Fruit fly (Drosophila melanogaster) whole organism, embryonic: ENCODE data around the gene CG7497.
A peak's percentile ranks its signal among the peaks of the same experiment; 100 is the strongest.

ENCODE experiments used
- Atf3 ChIP-seq: fragments of 200-800 bp; sonication (Bioruptor generic); optimal IDR thresholded peaks from 3 replicates; lab custom pipeline; 2016; ENCODE audit warnings: missing biosample characterization, missing genetic modification characterization
- CG10431 ChIP-seq: fragments of 200-800 bp; sonication (Bioruptor generic); optimal IDR thresholded peaks from 3 replicates; lab custom pipeline; 2018; ENCODE audit warnings: missing biosample characterization, mild to moderate bottlenecking, missing genetic modification characterization
- CG12299 ChIP-seq: fragments of 200-800 bp; sonication (Bioruptor generic); optimal IDR thresholded peaks from 2 replicates; lab custom pipeline; 2018; ENCODE audit warnings: missing biosample characterization, mild to moderate bottlenecking, missing genetic modification characterization
- CG12659 ChIP-seq: fragments of 200-800 bp; sonication (Bioruptor generic); optimal IDR thresholded peaks from 3 replicates; lab custom pipeline; 2017; ENCODE audit warnings: mild to moderate bottlenecking, missing biosample characterization, missing genetic modification reagents, missing genetic modification characterization
- CG17361 ChIP-seq: fragments of 200-800 bp; sonication (Bioruptor generic); IDR thresholded peaks from 3 replicates; pipeline ENCODE4 v1.3.6; 2022; ENCODE audit warnings: missing biosample characterization, missing genetic modification characterization
- CG17612 ChIP-seq: fragments of 200-800 bp; sonication (Bioruptor generic); IDR thresholded peaks from 2 replicates; pipeline ENCODE4 v1.3.6; 2022; ENCODE audit warnings: missing biosample characterization, missing genetic modification characterization
- CG18476 ChIP-seq: fragments of 200-800 bp; sonication (Bioruptor generic); optimal IDR thresholded peaks from 2 replicates; lab custom pipeline; 2016; ENCODE audit warnings: missing biosample characterization, mild to moderate bottlenecking, missing genetic modification characterization
- CG18599 ChIP-seq: fragments of 200-800 bp; sonication (Bioruptor generic); optimal IDR thresholded peaks from 3 replicates; lab custom pipeline; 2017; ENCODE audit warnings: missing biosample characterization, missing genetic modification characterization, mild to moderate bottlenecking, moderate library complexity, missing genetic modification reagents
- CG31388 ChIP-seq: fragments of 200-800 bp; sonication (Bioruptor generic); optimal IDR thresholded peaks from 2 replicates; lab custom pipeline; 2016; ENCODE audit warnings: missing biosample characterization, missing genetic modification characterization
- CG32532 ChIP-seq: fragments of 200-800 bp; sonication (Bioruptor generic); IDR thresholded peaks from 2 replicates; pipeline ENCODE4 v1.3.6; 2022; ENCODE audit warnings: missing biosample characterization, missing genetic modification characterization
- CG42726 ChIP-seq: fragments of 200-800 bp; sonication (Bioruptor generic); IDR thresholded peaks from 2 replicates; pipeline ENCODE4 v1.3.6; 2022; ENCODE audit warnings: missing biosample characterization, missing genetic modification characterization; ENCODE audit not compliant: partially characterized antibody
- CG4730 ChIP-seq: fragments of 200-800 bp; sonication (Bioruptor generic); IDR thresholded peaks from 2 replicates; pipeline ENCODE4 v1.3.6; 2022; ENCODE audit warnings: missing biosample characterization, missing genetic modification characterization
- CG6791 ChIP-seq: fragments of 200-800 bp; sonication (Bioruptor generic); IDR thresholded peaks from 3 replicates; pipeline ENCODE4 v1.3.6; 2022; ENCODE audit warnings: missing biosample characterization, missing genetic modification characterization; ENCODE audit not compliant: partially characterized antibody
- CG7839 ChIP-seq: fragments of 200-800 bp; sonication (Bioruptor generic); optimal IDR thresholded peaks from 3 replicates; lab custom pipeline; 2018; ENCODE audit warnings: missing biosample characterization, mild to moderate bottlenecking, missing genetic modification characterization, moderate library complexity
- CG9609 ChIP-seq: fragments of 200-800 bp; sonication (Bioruptor generic); optimal IDR thresholded peaks from 3 replicates; lab custom pipeline; 2016; ENCODE audit warnings: missing biosample characterization, missing genetic modification characterization
- CHES-1-like ChIP-seq: fragments of 200-800 bp; sonication (Bioruptor generic); optimal IDR thresholded peaks from 2 replicates; lab custom pipeline; 2016; ENCODE audit warnings: missing biosample characterization, missing genetic modification characterization
- HHEX ChIP-seq: fragments of 200-800 bp; sonication (Bioruptor generic); optimal IDR thresholded peaks from 3 replicates; lab custom pipeline; 2017; ENCODE audit warnings: missing biosample characterization, mild to moderate bottlenecking, missing genetic modification characterization, missing genetic modification reagents
- Hand ChIP-seq: fragments of 200-800 bp; sonication (Bioruptor generic); optimal IDR thresholded peaks from 2 replicates; lab custom pipeline; 2017; ENCODE audit warnings: mild to moderate bottlenecking, missing biosample characterization, missing genetic modification reagents, missing genetic modification characterization
- Hr51 ChIP-seq, 2 experiments: fragments of 200-800 bp; sonication (Bioruptor generic); optimal IDR thresholded peaks; 2 replicates in 1 of 2; 3 replicates in 1 of 2; lab custom pipeline; 2016 to 2018; ENCODE audit warnings: missing biosample characterization in 2 of 2, missing genetic modification characterization in 2 of 2, mild to moderate bottlenecking in 1 of 2, moderate library complexity in 1 of 2
- Jarid2 ChIP-seq: fragments of 200-800 bp; sonication (Bioruptor generic); optimal IDR thresholded peaks from 3 replicates; lab custom pipeline; 2017; ENCODE audit warnings: mild to moderate bottlenecking, missing biosample characterization, missing genetic modification reagents, missing genetic modification characterization
- Max ChIP-seq: fragments of 200-800 bp; sonication (Bioruptor generic); optimal IDR thresholded peaks from 2 replicates; lab custom pipeline; 2016; ENCODE audit warnings: missing biosample characterization, mild to moderate bottlenecking, missing genetic modification characterization
- NC2β ChIP-seq: fragments of 200-800 bp; sonication (Bioruptor generic); optimal IDR thresholded peaks from 2 replicates; lab custom pipeline; 2016; ENCODE audit warnings: missing biosample characterization, missing genetic modification characterization
- Opbp ChIP-seq: fragments of 200-800 bp; sonication (Bioruptor generic); IDR thresholded peaks from 3 replicates; pipeline ENCODE4 v1.3.6; 2022; ENCODE audit warnings: missing biosample characterization, missing genetic modification characterization; ENCODE audit not compliant: partially characterized antibody
- Scr ChIP-seq: fragments of 200-800 bp; sonication (Bioruptor generic); IDR thresholded peaks from 2 replicates; pipeline ENCODE4 v1.3.6; 2022; ENCODE audit warnings: missing biosample characterization, missing genetic modification characterization; ENCODE audit not compliant: partially characterized antibody
- Sry-β ChIP-seq: fragments of 200-800 bp; sonication (Bioruptor generic); optimal IDR thresholded peaks from 2 replicates; lab custom pipeline; 2018; ENCODE audit warnings: missing biosample characterization, mild to moderate bottlenecking, missing genetic modification characterization, moderate library complexity
- ase ChIP-seq: fragments of 200-800 bp; sonication (Bioruptor generic); IDR thresholded peaks from 3 replicates; pipeline ENCODE4 v1.3.6; 2022; ENCODE audit warnings: missing biosample characterization, missing genetic modification characterization
- bcd ChIP-seq: fragments of 200-800 bp; sonication (Bioruptor generic); optimal IDR thresholded peaks from 2 replicates; lab custom pipeline; 2017; ENCODE audit warnings: missing biosample characterization, mild to moderate bottlenecking, missing genetic modification characterization
- crol ChIP-seq: fragments of 200-800 bp; sonication (Bioruptor generic); IDR thresholded peaks from 2 replicates; pipeline ENCODE4 v1.3.6; 2022; ENCODE audit warnings: missing biosample characterization, missing genetic modification characterization
- dmrt99B ChIP-seq: fragments of 200-800 bp; sonication (Bioruptor generic); optimal IDR thresholded peaks from 2 replicates; lab custom pipeline; 2018; ENCODE audit warnings: missing biosample characterization, mild to moderate bottlenecking, missing genetic modification characterization, moderate library complexity
- en ChIP-seq: fragments of 200-800 bp; sonication (Bioruptor generic); optimal IDR thresholded peaks from 2 replicates; lab custom pipeline; 2016; ENCODE audit warnings: missing biosample characterization, missing genetic modification characterization
- fd64A ChIP-seq: fragments of 200-800 bp; sonication (Bioruptor generic); optimal IDR thresholded peaks from 3 replicates; lab custom pipeline; 2018; ENCODE audit warnings: missing biosample characterization, mild to moderate bottlenecking, missing genetic modification characterization
- grau ChIP-seq: fragments of 200-800 bp; optimal IDR thresholded peaks from 3 replicates; lab custom pipeline; 2019; ENCODE audit warnings: missing biosample characterization, mild to moderate bottlenecking, missing genetic modification characterization, moderate library complexity
- ham ChIP-seq: fragments of 200-800 bp; sonication (Bioruptor generic); IDR thresholded peaks from 2 replicates; pipeline ENCODE4 v1.3.6; 2022; ENCODE audit warnings: missing biosample characterization, missing genetic modification characterization
- her ChIP-seq: fragments of 200-800 bp; sonication (Bioruptor generic); optimal IDR thresholded peaks from 2 replicates; lab custom pipeline; 2016; ENCODE audit warnings: missing biosample characterization, missing genetic modification characterization
- kah ChIP-seq: fragments of 200-800 bp; sonication (Bioruptor generic); optimal IDR thresholded peaks from 2 replicates; lab custom pipeline; 2018; ENCODE audit warnings: missing biosample characterization, mild to moderate bottlenecking, missing genetic modification characterization
- luna ChIP-seq: fragments of 200-800 bp; sonication (Bioruptor generic); optimal IDR thresholded peaks from 2 replicates; lab custom pipeline; 2016; ENCODE audit warnings: missing biosample characterization, missing genetic modification characterization
- maf-S ChIP-seq: fragments of 200-800 bp; sonication (Bioruptor generic); optimal IDR thresholded peaks from 2 replicates; lab custom pipeline; 2016; ENCODE audit warnings: missing biosample characterization, missing genetic modification characterization
- pan ChIP-seq, 4 experiments: fragments of >200 bp in 3 of 4; fragments of 200-800 bp in 1 of 4; sonication (Bioruptor generic) in 1 of 4; optimal IDR thresholded peaks in 3 of 4; IDR thresholded peaks in 1 of 4; 2 replicates each; pipeline versions ENCODE4 v1.3.6 to Lab custom; 2017 to 2022; ENCODE audit warnings: missing biosample characterization in 2 of 4, missing genetic modification characterization in 2 of 4, mixed read lengths in 1 of 4
- prd ChIP-seq, 3 experiments: fragments of >200 bp in 2 of 3; fragments of 200-800 bp in 1 of 3; sonication (Bioruptor generic) in 1 of 3; optimal IDR thresholded peaks in 2 of 3; IDR thresholded peaks in 1 of 3; 2 replicates in 2 of 3; 3 replicates in 1 of 3; pipeline versions ENCODE4 v1.3.6 to Lab custom; 2017 to 2022; ENCODE audit warnings: missing biosample characterization in 1 of 3, missing genetic modification characterization in 1 of 3
- ro ChIP-seq: fragments of 200-800 bp; sonication (Bioruptor generic); IDR thresholded peaks from 2 replicates; pipeline ENCODE4 v1.3.6; 2022; ENCODE audit warnings: missing biosample characterization, missing genetic modification characterization
- row ChIP-seq: fragments of 200-800 bp; sonication (Bioruptor generic); IDR thresholded peaks from 3 replicates; pipeline ENCODE4 v1.3.6; 2022; ENCODE audit warnings: missing biosample characterization, missing genetic modification characterization
- sens ChIP-seq: fragments of 200-800 bp; sonication (Bioruptor generic); peaks from one replicate; lab custom pipeline; 2016; ENCODE audit warnings: missing biosample characterization, missing genetic modification characterization
- seq ChIP-seq: fragments of 200-800 bp; sonication (Bioruptor generic); IDR thresholded peaks from 2 replicates; pipeline ENCODE4 v1.3.6; 2022; ENCODE audit warnings: missing biosample characterization, missing genetic modification characterization
- sim ChIP-seq: fragments of 200-800 bp; sonication (Bioruptor generic); IDR thresholded peaks from 2 replicates; pipeline ENCODE4 v1.3.6; 2022; ENCODE audit warnings: missing biosample characterization, missing genetic modification characterization
- sob ChIP-seq: fragments of 200-800 bp; sonication (Bioruptor generic); IDR thresholded peaks from 2 replicates; pipeline ENCODE4 v1.3.6; 2022; ENCODE audit warnings: missing biosample characterization, missing genetic modification characterization
- tin ChIP-seq: fragments of 200-800 bp; sonication (Bioruptor generic); optimal IDR thresholded peaks from 3 replicates; lab custom pipeline; 2016; ENCODE audit warnings: missing biosample characterization, missing genetic modification characterization
- tll ChIP-seq, 2 experiments: fragments of 200-800 bp in 1 of 2; fragments of >200 bp in 1 of 2; sonication (Bioruptor generic) in 1 of 2; optimal IDR thresholded peaks; 2 replicates each; lab custom pipeline; 2017 to 2019; ENCODE audit warnings: missing biosample characterization in 2 of 2, missing genetic modification characterization in 2 of 2, mild to moderate bottlenecking in 1 of 2, moderate library complexity in 1 of 2
- toy ChIP-seq: fragments of 200-800 bp; sonication (Bioruptor generic); IDR thresholded peaks from 2 replicates; pipeline ENCODE4 v1.3.6; 2022; ENCODE audit warnings: missing biosample characterization, missing genetic modification characterization
- yki ChIP-seq: fragments of >200 bp; optimal IDR thresholded peaks from 3 replicates; lab custom pipeline; 2018
- zen ChIP-seq: fragments of 200-800 bp; sonication (Bioruptor generic); optimal IDR thresholded peaks from 3 replicates; lab custom pipeline; 2018; ENCODE audit warnings: missing biosample characterization, mild to moderate bottlenecking, missing genetic modification characterization, moderate library complexity

The CG7497 gene

dm6 chr3L:17613292-17613734 is 19.9 kb upstream of the CG7497 start (continued):
- TF ChIP-seq bcd (GFP tag; lab: Kevin White, UChicago) (no peak), kah (GFP tag; lab: Kevin White, UChicago) (no peak), Jarid2 (GFP tag; lab: Kevin White, UChicago) (no peak), CG32532 (GFP tag; lab: Robert Waterston, UW) (peak; percentile 10; the same call in 1 of the 2 replicates), ase (GFP tag; lab: Robert Waterston, UW) (no peak), HHEX (GFP tag; lab: Kevin White, UChicago) (no peak), NC2β (GFP tag; lab: Kevin White, UChicago) (no peak), zen (no peak), yki (no peak), en (GFP tag; lab: Kevin White, UChicago) (no peak), CG6791 (GFP tag; lab: Robert Waterston, UW) (no peak), CG17361 (peak; percentile 33; the same call in 1 of the 3 replicates), Atf3 (GFP tag; lab: Kevin White, UChicago) (no peak), sim (GFP tag; lab: Robert Waterston, UW) (no peak), sens (GFP tag; lab: Kevin White, UChicago) (no peak), luna (GFP tag; lab: Kevin White, UChicago) (no peak), CG9609 (GFP tag; lab: Kevin White, UChicago) (no peak), tll (GFP tag; optimal IDR thresholded peaks at IDR 0.05; lab: Kevin White, UChicago) (no peak), Sry-β (GFP tag; lab: Kevin White, UChicago) (no peak), maf-S (GFP tag; lab: Kevin White, UChicago) (no peak), toy (GFP tag; lab: Robert Waterston, UW) (no peak), CG18476 (GFP tag; lab: Kevin White, UChicago) (no peak), Max (no peak), CG17612 (GFP tag; lab: Robert Waterston, UW) (no peak), dmrt99B (peak; percentile 21), tin (GFP tag; lab: Kevin White, UChicago) (no peak), Hr51 (GFP tag; optimal IDR thresholded peaks at IDR 0.05; lab: Kevin White, UChicago) (peak in 1 of 2 experiments; percentile 45), CG12659 (GFP tag; lab: Kevin White, UChicago) (peak; percentile 7), CG4730 (GFP tag; lab: Robert Waterston, UW) (no peak), ro (GFP tag; lab: Robert Waterston, UW) (no peak), CG10431 (GFP tag; lab: Kevin White, UChicago) (no peak), seq (GFP tag; lab: Robert Waterston, UW) (no peak), CG18599 (GFP tag; lab: Kevin White, UChicago) (peak; percentile 8), prd (optimal IDR thresholded peaks at IDR 0.05; lab: Kevin White, UChicago) (no peak), prd (GFP tag; IDR thresholded peaks at IDR 0.05; lab: Robert Waterston, UW) (no peak), CG12299 (tag; lab: Kevin White, UChicago) (no peak), CG31388 (no peak), sob (GFP tag; lab: Robert Waterston, UW) (no peak), CG7839 (tag; lab: Kevin White, UChicago) (peak; percentile 46), fd64A (GFP tag; lab: Kevin White, UChicago) (no peak), Opbp (GFP tag; lab: Robert Waterston, UW) (no peak), row (peak; percentile 25; the same call in 1 of the 3 replicates), ham (no peak), CG42726 (GFP tag; lab: Robert Waterston, UW) (no peak), Hand (GFP tag; lab: Kevin White, UChicago) (no peak), crol (GFP tag; lab: Robert Waterston, UW) (no peak), grau (tag; lab: Kevin White, UChicago) (peak; percentile 21), CHES-1-like (GFP tag; lab: Kevin White, UChicago) (no peak), her (GFP tag; lab: Kevin White, UChicago) (no peak), pan (optimal IDR thresholded peaks at IDR 0.05; lab: Kevin White, UChicago) (no peak), pan (GFP tag; optimal IDR thresholded peaks at IDR 0.05 in 1 of 2, IDR thresholded peaks at IDR 0.05 in 1 of 2) (no peak), Scr (GFP tag; lab: Robert Waterston, UW) (no peak)
